Fruit fly (Drosophila melanogaster) whole organism, wandering third instar larva: ENCODE measurements around the gene Fas3.

ENCODE experiments used
- Abd-B ChIP-seq: fragments of >200 bp; optimal IDR thresholded peaks from 2 replicates; lab custom pipeline; 2017; ENCODE audit warnings: missing biosample characterization, missing genetic modification characterization
- Myc ChIP-seq: fragments of >200 bp; optimal IDR thresholded peaks from 2 replicates; lab custom pipeline; 2017
- OdsH ChIP-seq: fragments of 200-800 bp; sonication (Bioruptor generic); optimal IDR thresholded peaks from 2 replicates; lab custom pipeline; 2016; ENCODE audit warnings: missing biosample characterization, mild to moderate bottlenecking, missing genetic modification characterization
- fru ChIP-seq: fragments of 200-800 bp; sonication (Bioruptor generic); optimal IDR thresholded peaks from 3 replicates; lab custom pipeline; 2016; ENCODE audit warnings: missing biosample characterization, mild to moderate bottlenecking, missing genetic modification characterization
- psq ChIP-seq: fragments of 200-800 bp; sonication (Bioruptor generic); optimal IDR thresholded peaks from 3 replicates; lab custom pipeline; 2017; ENCODE audit warnings: missing biosample characterization, mild to moderate bottlenecking, missing genetic modification characterization, moderate library complexity
- tai ChIP-seq: sonication (Bioruptor generic); optimal IDR thresholded peaks from 2 replicates; lab custom pipeline; 2016; ENCODE audit warnings: missing biosample characterization, missing genetic modification characterization

DNA sequence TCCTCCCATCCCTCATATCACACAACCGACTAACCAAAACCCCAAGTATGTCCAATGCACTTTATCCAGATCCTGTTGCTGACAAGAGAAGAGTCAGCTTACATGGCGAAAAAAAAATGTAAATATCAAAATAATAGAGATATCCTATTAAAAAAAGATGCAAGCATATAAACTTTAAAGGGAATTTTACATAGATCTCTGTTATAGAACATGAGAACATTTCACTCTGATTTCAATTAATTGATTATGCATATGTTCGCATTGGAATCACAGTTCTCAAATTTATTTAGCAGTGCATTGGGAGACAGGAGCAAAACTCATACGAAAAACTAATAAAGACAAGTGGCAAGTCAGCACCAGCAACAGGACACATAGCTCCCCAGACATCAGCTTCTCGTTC, 12.1 kb upstream of the Fas3 start:
- TF ChIP-seq psq (GFP tag; lab: Kevin White, UChicago) (no peak), OdsH (GFP tag; lab: Kevin White, UChicago) (no peak), Abd-B (GFP tag; lab: Kevin White, UChicago) (no peak), tai (GFP tag; lab: Kevin White, UChicago) (no peak), fru (no peak), Myc (lab: Kevin White, UChicago) (no peak)
